ENCODE assay signal across 1 fruit fly cellular context in genomic region chrX:11451027-11451572, dm6.
A peak's percentile ranks its signal among the peaks of the same experiment; 100 is the strongest.
TF ChIP-seq lines count a peak whose summit lies in the region.

No protein-coding gene starts in this region.

TF ChIP-seq in whole organism, embryonic, 481 proteins besides CTCF, POLR2A, EP300 and RAD21 (continued from another document):
- peak; percentile 32 for TF ChIP-seq Fer2 (tag; optimal IDR thresholded peaks at IDR 0.05; lab: Kevin White, UChicago)
- TF ChIP-seq salm (tag; optimal IDR thresholded peaks at IDR 0.05; lab: Kevin White, UChicago): no peak
- no peak for TF ChIP-seq CG30431 (GFP tag; optimal IDR thresholded peaks at IDR 0.05; lab: Kevin White, UChicago)
- TF ChIP-seq CG3847 (GFP tag; IDR thresholded peaks at IDR 0.05; lab: Robert Waterston, UW): peak; percentile 42; the same call in 1 of the 2 replicates
- peak; percentile 25 for TF ChIP-seq phol (tag; optimal IDR thresholded peaks at IDR 0.05; lab: Kevin White, UChicago)
- TF ChIP-seq ranshi (GFP tag; IDR thresholded peaks at IDR 0.05; lab: Robert Waterston, UW): peak; percentile 54
- no peak for TF ChIP-seq CG6683 (GFP tag; optimal IDR thresholded peaks at IDR 0.05; lab: Kevin White, UChicago)
- 0 out of 2 replicates have a peak, but pooled peaks have one; percentile 31 for TF ChIP-seq chm (GFP tag; IDR thresholded peaks at IDR 0.05; lab: Robert Waterston, UW)
- TF ChIP-seq onecut (GFP tag; IDR thresholded peaks at IDR 0.05; lab: Robert Waterston, UW): peak; percentile 45
- no peak for TF ChIP-seq CG11696 (GFP tag; IDR thresholded peaks at IDR 0.05; lab: Robert Waterston, UW)
- no peak for TF ChIP-seq nerfin-2 (GFP tag; IDR thresholded peaks at IDR 0.05; lab: Robert Waterston, UW; ENCODE audit: partially characterized antibody)
- TF ChIP-seq NfI (GFP tag; optimal IDR thresholded peaks at IDR 0.05; lab: Kevin White, UChicago): peak; percentile 56
- peak; percentile 27 to 65 for TF ChIP-seq Hr51 (GFP tag; optimal IDR thresholded peaks at IDR 0.05; lab: Kevin White, UChicago)
- no peak for TF ChIP-seq bab2 (GFP tag; optimal IDR thresholded peaks at IDR 0.05; lab: Kevin White, UChicago)
- peak; percentile 76 for TF ChIP-seq H2.0 (GFP tag; IDR thresholded peaks at IDR 0.05; lab: Robert Waterston, UW)
- peak; percentile 18 to 39 for TF ChIP-seq Pdp1 (GFP tag; optimal IDR thresholded peaks at IDR 0.05; lab: Kevin White, UChicago)
- peak; percentile 26 for TF ChIP-seq CG17385 (GFP tag; optimal IDR thresholded peaks at IDR 0.05; lab: Kevin White, UChicago)
- peak; percentile 38 for TF ChIP-seq maf-S (GFP tag; optimal IDR thresholded peaks at IDR 0.05; lab: Kevin White, UChicago)
- TF ChIP-seq zen2 (GFP tag; IDR thresholded peaks at IDR 0.05; lab: Robert Waterston, UW; ENCODE audit: partially characterized antibody): no peak
- peak; percentile 87 for TF ChIP-seq Med (GFP tag; lab: Kevin White, UChicago)
- peak; percentile 58 for TF ChIP-seq unpg (GFP tag; optimal IDR thresholded peaks at IDR 0.05; lab: Kevin White, UChicago)
- TF ChIP-seq bcd (GFP tag; optimal IDR thresholded peaks at IDR 0.05; lab: Kevin White, UChicago): peak; percentile 27
- TF ChIP-seq CG17186 (GFP tag; optimal IDR thresholded peaks at IDR 0.05; lab: Kevin White, UChicago): no peak
- TF ChIP-seq tx (GFP tag; optimal IDR thresholded peaks at IDR 0.05; lab: Kevin White, UChicago): no peak
- TF ChIP-seq Jarid2 (GFP tag; optimal IDR thresholded peaks at IDR 0.05; lab: Kevin White, UChicago): peak; percentile 10
- TF ChIP-seq CG3726 (GFP tag; IDR thresholded peaks at IDR 0.05; lab: Robert Waterston, UW): no peak
- peak; percentile 53 for TF ChIP-seq Oli (tag; optimal IDR thresholded peaks at IDR 0.05; lab: Kevin White, UChicago)
- TF ChIP-seq lab (GFP tag; optimal IDR thresholded peaks at IDR 0.05; lab: Kevin White, UChicago): peak; percentile 60
- peak; percentile 25 for TF ChIP-seq zfh2 (GFP tag; optimal IDR thresholded peaks at IDR 0.05; lab: Kevin White, UChicago)
- peak; percentile 31 for TF ChIP-seq CG12659 (GFP tag; optimal IDR thresholded peaks at IDR 0.05; lab: Kevin White, UChicago)
- TF ChIP-seq Chrac-16 (GFP tag; optimal IDR thresholded peaks at IDR 0.05; lab: Kevin White, UChicago): peak; percentile 31
- peak; percentile 37; the same call in 1 of the 2 replicates for TF ChIP-seq ap (GFP tag; IDR thresholded peaks at IDR 0.05; lab: Robert Waterston, UW)
- peak; percentile 33 for TF ChIP-seq PHDP (tag; optimal IDR thresholded peaks at IDR 0.05; lab: Kevin White, UChicago)
- TF ChIP-seq gsb (GFP tag; IDR thresholded peaks at IDR 0.05; lab: Robert Waterston, UW): peak; percentile 36; the same call in 1 of the 2 replicates
- peak; percentile 66 for TF ChIP-seq ci (GFP tag; IDR thresholded peaks at IDR 0.05; lab: Robert Waterston, UW)
- TF ChIP-seq CG12071 (GFP tag; optimal IDR thresholded peaks at IDR 0.05; lab: Kevin White, UChicago): peak; percentile 49
- TF ChIP-seq Xbp1 (GFP tag; optimal IDR thresholded peaks at IDR 0.05; lab: Kevin White, UChicago): peak; percentile 60
- TF ChIP-seq CG7372 (GFP tag; IDR thresholded peaks at IDR 0.05; lab: Robert Waterston, UW): peak; percentile 58; the same call in 1 of the 2 replicates
- TF ChIP-seq org-1 (GFP tag; optimal IDR thresholded peaks at IDR 0.05; lab: Kevin White, UChicago): peak; percentile 11
- 0 out of 3 replicates have a peak, but pooled peaks have one; percentile 46 for TF ChIP-seq CG11560 (tag; IDR thresholded peaks at IDR 0.05; lab: Robert Waterston, UW)
- no peak for TF ChIP-seq CG31388 (GFP tag; optimal IDR thresholded peaks at IDR 0.05; lab: Kevin White, UChicago)
- TF ChIP-seq Sin3A (optimal IDR thresholded peaks at IDR 0.05; lab: Kevin White, UChicago): no peak
- peak; percentile 83 for TF ChIP-seq sd (tag; optimal IDR thresholded peaks at IDR 0.05; lab: Kevin White, UChicago)
- TF ChIP-seq Deaf1 (tag; optimal IDR thresholded peaks at IDR 0.05; lab: Kevin White, UChicago): no peak
- TF ChIP-seq BEAF-32 (GFP tag; optimal IDR thresholded peaks at IDR 0.05; lab: Kevin White, UChicago): no peak
- TF ChIP-seq Dek (tag; optimal IDR thresholded peaks at IDR 0.05; lab: Kevin White, UChicago): peak; percentile 53
- TF ChIP-seq ind (GFP tag; optimal IDR thresholded peaks at IDR 0.05; lab: Kevin White, UChicago): peak; percentile 56
- 0 out of 3 replicates have a peak, but pooled peaks have one; percentile 37 for TF ChIP-seq CG6175 (GFP tag; IDR thresholded peaks at IDR 0.05; lab: Robert Waterston, UW)
- peak in 1 of 2 experiments; percentile 22 for TF ChIP-seq chif (GFP tag; optimal IDR thresholded peaks at IDR 0.05; lab: Kevin White, UChicago)
- TF ChIP-seq tio (GFP tag; optimal IDR thresholded peaks at IDR 0.05; lab: Kevin White, UChicago): peak; percentile 31
- no peak for TF ChIP-seq CG5245 (GFP tag; optimal IDR thresholded peaks at IDR 0.05; lab: Kevin White, UChicago)
- TF ChIP-seq sisA (GFP tag; IDR thresholded peaks at IDR 0.05; lab: Robert Waterston, UW): peak; percentile 75
- 0 out of 2 replicates have a peak, but pooled peaks have one; percentile 37 for TF ChIP-seq Xrp1 (GFP tag; IDR thresholded peaks at IDR 0.05; lab: Robert Waterston, UW)
- TF ChIP-seq CG18619 (GFP tag; optimal IDR thresholded peaks at IDR 0.05; lab: Kevin White, UChicago): peak; percentile 45
- TF ChIP-seq Ptx1 (GFP tag; IDR thresholded peaks at IDR 0.05; lab: Robert Waterston, UW): peak; percentile 69
- TF ChIP-seq disco-r (GFP tag; optimal IDR thresholded peaks at IDR 0.05; lab: Kevin White, UChicago): peak; percentile 38
- peak; percentile 33 for TF ChIP-seq CG3281 (GFP tag; optimal IDR thresholded peaks at IDR 0.05; lab: Kevin White, UChicago)
- TF ChIP-seq CG16863 (GFP tag; optimal IDR thresholded peaks at IDR 0.05; lab: Kevin White, UChicago): no peak
- TF ChIP-seq CG6689 (GFP tag; IDR thresholded peaks at IDR 0.05; lab: Robert Waterston, UW): peak; percentile 63
- peak; percentile 43; the same call in 1 of the 2 replicates for TF ChIP-seq HLH3B (GFP tag; IDR thresholded peaks at IDR 0.05; lab: Robert Waterston, UW)
- TF ChIP-seq CG4854 (GFP tag; optimal IDR thresholded peaks at IDR 0.05; lab: Kevin White, UChicago): peak; percentile 30
- TF ChIP-seq sug (tag; optimal IDR thresholded peaks at IDR 0.05; lab: Kevin White, UChicago): peak; percentile 24
- no peak for TF ChIP-seq CG7745 (tag; optimal IDR thresholded peaks at IDR 0.05; lab: Kevin White, UChicago)
- no peak for TF ChIP-seq kni (GFP tag; optimal IDR thresholded peaks at IDR 0.05; lab: Kevin White, UChicago)
- peak; percentile 17 for TF ChIP-seq Myb (GFP tag; optimal IDR thresholded peaks at IDR 0.05; lab: Kevin White, UChicago)
- no peak for TF ChIP-seq psq (GFP tag; optimal IDR thresholded peaks at IDR 0.05; lab: Kevin White, UChicago)
- peak; percentile 90 for TF ChIP-seq Ets65A (GFP tag; lab: Kevin White, UChicago)
- TF ChIP-seq grau (tag; optimal IDR thresholded peaks at IDR 0.05; lab: Kevin White, UChicago): peak; percentile 82
- no peak for TF ChIP-seq CG4360 (GFP tag; IDR thresholded peaks at IDR 0.05; lab: Robert Waterston, UW)
- 0 out of 2 replicates have a peak, but pooled peaks have one; percentile 8 for TF ChIP-seq Awh (GFP tag; IDR thresholded peaks at IDR 0.05; lab: Robert Waterston, UW)
- no peak for TF ChIP-seq lov (optimal IDR thresholded peaks at IDR 0.05; lab: Kevin White, UChicago)
- TF ChIP-seq lov (GFP tag; IDR thresholded peaks at IDR 0.05; lab: Robert Waterston, UW): 0 out of 3 replicates have a peak, but pooled peaks have one; percentile 18
- peak; percentile 65 for TF ChIP-seq CG17359 (tag; optimal IDR thresholded peaks at IDR 0.05; lab: Kevin White, UChicago)
- peak; percentile 19 for TF ChIP-seq cwo (GFP tag; optimal IDR thresholded peaks at IDR 0.05; lab: Kevin White, UChicago)
- no peak for TF ChIP-seq CG18262 (tag; optimal IDR thresholded peaks at IDR 0.05; lab: Kevin White, UChicago)
- TF ChIP-seq slou (GFP tag; optimal IDR thresholded peaks at IDR 0.05; lab: Kevin White, UChicago): no peak
- TF ChIP-seq CG9609 (GFP tag; optimal IDR thresholded peaks at IDR 0.05; lab: Kevin White, UChicago): no peak
- peak; percentile 32 for TF ChIP-seq kah (GFP tag; optimal IDR thresholded peaks at IDR 0.05; lab: Kevin White, UChicago)
- no peak for TF ChIP-seq hkb (optimal IDR thresholded peaks at IDR 0.05; lab: Kevin White, UChicago)
- peak; percentile 54 for TF ChIP-seq hkb (GFP tag; IDR thresholded peaks at IDR 0.05; lab: Robert Waterston, UW)
- TF ChIP-seq ase (GFP tag; IDR thresholded peaks at IDR 0.05; lab: Robert Waterston, UW): peak; percentile 54; the same call in 2 of the 3 replicates
- TF ChIP-seq dmrt99B (tag; optimal IDR thresholded peaks at IDR 0.05; lab: Kevin White, UChicago): peak; percentile 66
- peak; percentile 20; the same call in 1 of the 2 replicates for TF ChIP-seq rib (GFP tag; IDR thresholded peaks at IDR 0.05; lab: Robert Waterston, UW)
- TF ChIP-seq Hr3 (GFP tag; optimal IDR thresholded peaks at IDR 0.05; lab: Kevin White, UChicago): no peak
- 0 out of 2 replicates have a peak, but pooled peaks have one; percentile 33 for TF ChIP-seq CG4404 (GFP tag; IDR thresholded peaks at IDR 0.05; lab: Robert Waterston, UW)
- peak; percentile 18 for TF ChIP-seq CG6813 (GFP tag; optimal IDR thresholded peaks at IDR 0.05; lab: Kevin White, UChicago)
- TF ChIP-seq pfk (GFP tag; optimal IDR thresholded peaks at IDR 0.05; lab: Kevin White, UChicago): no peak
- peak; percentile 78 for TF ChIP-seq Rfx (GFP tag; IDR thresholded peaks at IDR 0.05; lab: Robert Waterston, UW)
- TF ChIP-seq ara (GFP tag; IDR thresholded peaks at IDR 0.05; lab: Robert Waterston, UW): no peak
- peak; percentile 12 for TF ChIP-seq CG13894 (tag; optimal IDR thresholded peaks at IDR 0.05; lab: Kevin White, UChicago)
